Worm (Caenorhabditis elegans): ENCODE data around the gene cutl-18.

- TF ChIP-seq vab-7 (GFP tag; IDR thresholded peaks at IDR 0.05) = no peak
- TF ChIP-seq attf-4 (tag; optimal IDR thresholded peaks at IDR 0.05) = no peak
- TF ChIP-seq pha-4 (GFP tag; IDR thresholded peaks at IDR 0.05) = no peak
- TF ChIP-seq pha-4 (tag; optimal IDR thresholded peaks at IDR 0.05) = no peak
- peak; percentile 67 for TF ChIP-seq nhr-28 (tag; optimal IDR thresholded peaks at IDR 0.05)
These were observed 17.3 kb downstream of the cutl-18 start for ce11 chrV:11299406-11299805.

Data from whole organism, L4 larva.